Worm (Caenorhabditis elegans): ENCODE measurements around the gene F08D12.4.

DNA sequence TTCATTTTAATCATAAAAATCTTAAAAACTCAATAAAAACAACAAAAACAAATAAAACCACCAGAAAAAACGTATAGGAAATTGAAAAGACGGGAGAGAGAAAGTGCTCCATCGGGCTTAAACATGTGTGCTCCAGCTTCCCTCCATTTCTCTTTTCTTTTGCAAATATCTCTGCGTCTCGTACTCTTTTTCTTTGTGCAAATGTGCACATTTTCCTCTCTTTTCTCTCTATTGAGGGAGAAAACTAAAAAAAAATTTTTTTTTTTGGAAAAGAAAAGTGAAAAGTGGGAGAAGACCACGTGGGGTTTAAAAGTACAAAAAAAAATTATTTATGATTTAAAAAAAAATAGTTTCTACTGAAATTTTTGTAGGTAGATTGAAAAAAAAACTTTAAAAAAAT is 26.3 kb downstream of the F08D12.4 start:
- TF ChIP-seq elt-3 (tag; optimal IDR thresholded peaks at IDR 0.05) (no peak), nhr-237 (tag; optimal IDR thresholded peaks at IDR 0.05) (no peak), zip-8 (tag; optimal IDR thresholded peaks at IDR 0.05) (no peak), unc-39 (tag; optimal IDR thresholded peaks at IDR 0.05) (no peak), cnd-1 (tag; optimal IDR thresholded peaks at IDR 0.05) (no peak), unc-62 (GFP tag; optimal IDR thresholded peaks at IDR 0.05) (no peak), lsy-2 (tag; optimal IDR thresholded peaks at IDR 0.05) (no peak), ceh-39 (tag; optimal IDR thresholded peaks at IDR 0.05) (no peak), lin-32 (GFP tag; optimal IDR thresholded peaks at IDR 0.05) (no peak)

Measured in whole organism, mixed stage, embryonic.